Worm (Caenorhabditis elegans): ENCODE data around the gene C04E6.12.

ce11 chrV:5901833-5902232 is 18.0 kb downstream of the C04E6.12 start, which contains the start of gene C04E6.5:
- TF ChIP-seq B0310.2 (tag; optimal IDR thresholded peaks at IDR 0.05) = no peak
- no peak for TF ChIP-seq aly-1 (tag; optimal IDR thresholded peaks at IDR 0.05)
- no peak for TF ChIP-seq ama-1 (optimal IDR thresholded peaks at IDR 0.05)
- TF ChIP-seq scrt-1 (GFP tag; IDR thresholded peaks at IDR 0.05) = no peak
- TF ChIP-seq ceh-36 (tag; optimal IDR thresholded peaks at IDR 0.05) = no peak
- TF ChIP-seq ceh-13 (GFP tag; optimal IDR thresholded peaks at IDR 0.05) = no peak
- no peak for TF ChIP-seq tbx-37 (GFP tag; conservative IDR thresholded peaks at IDR 0.05)
- no peak for TF ChIP-seq tra-4 (tag; optimal IDR thresholded peaks at IDR 0.05)
- TF ChIP-seq sea-1 (GFP tag; conservative IDR thresholded peaks at IDR 0.05) = no peak
- TF ChIP-seq tbx-11 (GFP tag; IDR thresholded peaks at IDR 0.05) = no peak
